Fruit fly (Drosophila melanogaster): ENCODE measurements around the gene mtSSB.

DNA sequence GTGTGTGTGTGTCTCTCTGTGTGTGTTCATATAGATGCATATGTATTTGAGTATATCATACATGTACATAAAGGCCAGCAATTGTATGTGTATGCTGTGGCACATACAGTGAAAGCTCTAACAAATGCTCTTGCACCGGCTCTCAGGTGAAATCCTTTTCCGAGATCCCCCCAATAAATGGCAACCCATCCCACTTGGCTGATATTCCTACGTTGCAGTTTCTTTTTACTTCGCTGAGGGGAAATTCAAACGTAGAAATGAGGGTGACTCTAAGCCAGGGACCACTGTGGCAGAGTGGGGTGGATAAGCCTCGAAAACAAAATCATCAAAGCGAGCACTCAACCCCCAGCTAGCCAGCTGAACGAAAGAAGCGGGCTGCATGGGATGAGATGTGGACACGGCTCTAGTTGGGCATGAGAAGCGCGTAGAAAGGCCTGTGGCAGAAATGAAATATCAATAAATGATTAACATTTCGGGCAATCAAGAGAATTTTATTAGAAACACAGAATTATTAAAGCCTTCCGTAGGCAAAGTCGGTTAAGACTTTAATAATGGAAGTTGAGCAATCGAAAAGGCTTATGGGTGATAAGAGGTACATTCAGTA, 17.4 kb upstream of the mtSSB start:
- TF ChIP-seq esn (GFP tag; optimal IDR thresholded peaks at IDR 0.05) (peak; percentile 95), CG6276 (GFP tag; optimal IDR thresholded peaks at IDR 0.05) (peak; percentile 96), Sox15 (GFP tag; optimal IDR thresholded peaks at IDR 0.05) (peak; percentile 89), svp (GFP tag) (peak; percentile 99), CG10669 (GFP tag; optimal IDR thresholded peaks at IDR 0.05) (peak; percentile 97), Eip78C (GFP tag) (peak; percentile 99), Eip75B (GFP tag; optimal IDR thresholded peaks at IDR 0.05) (peak; percentile 98)
